Fruit fly (Drosophila melanogaster): Measurements from ENCODE around the gene Gmd.

Gene Gmd

dm6 chr2L:4973731-4974415 lies 3.0 kb downstream of the Gmd start, which contains the start of gene mRpL28:
mRpL28 (plus strand) TSS chr2L:4973976.
- no peak for TF ChIP-seq CG8159 (tag; optimal IDR thresholded peaks at IDR 0.05)
- TF ChIP-seq CG9948 (tag; optimal IDR thresholded peaks at IDR 0.05), result no peak
- no peak for TF ChIP-seq rn (GFP tag; IDR thresholded peaks at IDR 0.05)
- no peak for TF ChIP-seq CG15710 (tag; optimal IDR thresholded peaks at IDR 0.05)
- TF ChIP-seq CG32121 (GFP tag; IDR thresholded peaks at IDR 0.05), result no peak
- no peak for TF ChIP-seq Ets98B (GFP tag; IDR thresholded peaks at IDR 0.05)
- 0 out of 3 replicates have a peak, but pooled peaks have one; percentile 24 for TF ChIP-seq CG4496 (GFP tag; IDR thresholded peaks at IDR 0.05)
- TF ChIP-seq fd96Ca (GFP tag; IDR thresholded peaks at IDR 0.05), result peak; percentile 18; the same call in 1 of the 3 replicates
- TF ChIP-seq EcR (GFP tag; optimal IDR thresholded peaks at IDR 0.05), result peak; percentile 70

dm6 chr2L:4971329-4971798 lies 5.5 kb downstream of the Gmd start, which contains the start of gene CG14043:
CG14043 (plus strand) TSS chr2L:4971702.
- TF ChIP-seq gl (tag; optimal IDR thresholded peaks at IDR 0.05), result no peak
- no peak for TF ChIP-seq CG32121 (GFP tag; IDR thresholded peaks at IDR 0.05)
- no peak for TF ChIP-seq CG9948 (tag; optimal IDR thresholded peaks at IDR 0.05)
- TF ChIP-seq CG34367 (tag; optimal IDR thresholded peaks at IDR 0.05), result no peak
- TF ChIP-seq CG15710 (tag; optimal IDR thresholded peaks at IDR 0.05), result no peak
- TF ChIP-seq fd96Ca (GFP tag; IDR thresholded peaks at IDR 0.05), result no peak
- TF ChIP-seq Snoo (tag; optimal IDR thresholded peaks at IDR 0.05), result no peak
- TF ChIP-seq CG10348 (GFP tag; IDR thresholded peaks at IDR 0.05), result no peak

- no peak for TF ChIP-seq CG34367 (tag; optimal IDR thresholded peaks at IDR 0.05)
- no peak for TF ChIP-seq CG14655 (GFP tag; optimal IDR thresholded peaks at IDR 0.05)
- TF ChIP-seq CG9948 (tag; optimal IDR thresholded peaks at IDR 0.05), result no peak
- TF ChIP-seq Ets98B (GFP tag; IDR thresholded peaks at IDR 0.05), result no peak
- no peak for TF ChIP-seq rn (GFP tag; IDR thresholded peaks at IDR 0.05)
These were observed 8.1 kb downstream of the Gmd start, which contains the start of the genes Scox and Polr1C for dm6 chr2L:4968767-4969166. Scox (minus strand) TSS chr2L:4968935. Polr1C (plus strand) TSS chr2L:4969004.

- TF ChIP-seq Snoo (tag; optimal IDR thresholded peaks at IDR 0.05), result no peak
- no peak for TF ChIP-seq Ets98B (GFP tag; IDR thresholded peaks at IDR 0.05)
- TF ChIP-seq CG8301 (tag; optimal IDR thresholded peaks at IDR 0.05), result no peak
- no peak for TF ChIP-seq CG10348 (GFP tag; IDR thresholded peaks at IDR 0.05)
- TF ChIP-seq CG8159 (tag; optimal IDR thresholded peaks at IDR 0.05), result no peak
- TF ChIP-seq gl (tag; optimal IDR thresholded peaks at IDR 0.05), result no peak
- TF ChIP-seq CG14655 (GFP tag; optimal IDR thresholded peaks at IDR 0.05), result no peak
- TF ChIP-seq fd96Ca (GFP tag; IDR thresholded peaks at IDR 0.05), result no peak
- TF ChIP-seq CG9948 (tag; optimal IDR thresholded peaks at IDR 0.05), result no peak
These were observed 9.3 kb downstream of the Gmd start, which contains the start of gene eIF3i for dm6 chr2L:4967511-4967910. eIF3i (minus strand) TSS chr2L:4967775.

dm6 chr2L:4965923-4966322 lies 10.9 kb downstream of the Gmd start:
- TF ChIP-seq Snoo (tag; optimal IDR thresholded peaks at IDR 0.05) (no peak), Pif1A (GFP tag; optimal IDR thresholded peaks at IDR 0.05) (no peak), rn (GFP tag; IDR thresholded peaks at IDR 0.05) (no peak), EcR (GFP tag; optimal IDR thresholded peaks at IDR 0.05) (no peak), fd96Ca (GFP tag; IDR thresholded peaks at IDR 0.05) (no peak), D1 (tag; optimal IDR thresholded peaks at IDR 0.05) (no peak), CG14655 (GFP tag; optimal IDR thresholded peaks at IDR 0.05) (no peak), CG17806 (tag; optimal IDR thresholded peaks at IDR 0.05) (no peak), CG10348 (GFP tag; IDR thresholded peaks at IDR 0.05) (no peak), CG32121 (GFP tag; IDR thresholded peaks at IDR 0.05) (no peak), CG8159 (tag; optimal IDR thresholded peaks at IDR 0.05) (no peak), CG34367 (tag; optimal IDR thresholded peaks at IDR 0.05) (no peak)

dm6 chr2L:4965420-4965819 lies 11.4 kb downstream of the Gmd start, which contains the start of gene CG34125:
CG34125 (plus strand) TSS chr2L:4965673.
- TF ChIP-seq CG15710 (tag; optimal IDR thresholded peaks at IDR 0.05) (no peak), CG34367 (tag; optimal IDR thresholded peaks at IDR 0.05) (no peak), Snoo (tag; optimal IDR thresholded peaks at IDR 0.05) (no peak), CG10348 (GFP tag; IDR thresholded peaks at IDR 0.05) (no peak), EcR (GFP tag; optimal IDR thresholded peaks at IDR 0.05) (no peak), Pif1A (GFP tag; optimal IDR thresholded peaks at IDR 0.05) (no peak), gl (tag; optimal IDR thresholded peaks at IDR 0.05) (no peak), CG8301 (tag; optimal IDR thresholded peaks at IDR 0.05) (no peak), CG17806 (tag; optimal IDR thresholded peaks at IDR 0.05) (no peak)

- TF ChIP-seq CG15710 (tag; optimal IDR thresholded peaks at IDR 0.05), result no peak
- TF ChIP-seq D1 (tag; optimal IDR thresholded peaks at IDR 0.05), result no peak
- TF ChIP-seq fd96Ca (GFP tag; IDR thresholded peaks at IDR 0.05), result no peak
- TF ChIP-seq CG14655 (GFP tag; optimal IDR thresholded peaks at IDR 0.05), result no peak
- no peak for TF ChIP-seq CG8159 (tag; optimal IDR thresholded peaks at IDR 0.05)
- TF ChIP-seq CG32121 (GFP tag; IDR thresholded peaks at IDR 0.05), result no peak
- no peak for TF ChIP-seq Pif1B (GFP tag; optimal IDR thresholded peaks at IDR 0.05)
- no peak for TF ChIP-seq Ets98B (GFP tag; IDR thresholded peaks at IDR 0.05)
These were observed 18.7 kb downstream of the Gmd start, which contains the start of gene CG34124 for dm6 chr2L:4958111-4958510. CG34124 (plus strand) TSS chr2L:4958411.
